Fruit fly (Drosophila melanogaster) whole organism, embryonic: ENCODE data around the gene CG33654.

Experiments used
- Asciz ChIP-seq: fragments of 200-800 bp; sonication (Bioruptor generic); optimal IDR thresholded peaks from 2 replicates; lab custom pipeline; 2017; ENCODE audit warnings: missing biosample characterization, mild to moderate bottlenecking, missing genetic modification characterization, missing genetic modification reagents
- Awh ChIP-seq: fragments of 200-800 bp; sonication (Bioruptor generic); IDR thresholded peaks from 2 replicates; pipeline ENCODE4, ENCODE4 v1.3.6; 2022; ENCODE audit warnings: missing biosample characterization, missing genetic modification characterization
- Bgb ChIP-seq: fragments of 200-800 bp; sonication (Bioruptor generic); IDR thresholded peaks from 2 replicates; pipeline ENCODE4 v1.3.6; 2022; ENCODE audit warnings: missing biosample characterization, missing genetic modification characterization; ENCODE audit not compliant: partially characterized antibody
- CG11085 ChIP-seq: fragments of 200-800 bp; sonication (Bioruptor generic); IDR thresholded peaks from 2 replicates; pipeline ENCODE4 v1.3.6; 2022; ENCODE audit warnings: missing biosample characterization, missing genetic modification characterization
- CG11093 ChIP-seq: fragments of 200-800 bp; sonication (Bioruptor generic); IDR thresholded peaks from 3 replicates; pipeline ENCODE4 v1.3.6; 2022; ENCODE audit warnings: missing biosample characterization, missing genetic modification characterization
- CG11456 ChIP-seq: fragments of 200-800 bp; sonication (Bioruptor generic); IDR thresholded peaks from 3 replicates; pipeline ENCODE4 v1.3.6; 2022; ENCODE audit warnings: missing biosample characterization, missing genetic modification characterization
- CG11560 ChIP-seq: fragments of 200-800 bp; sonication (Bioruptor generic); IDR thresholded peaks from 3 replicates; pipeline ENCODE4 v1.3.6; 2022; ENCODE audit warnings: missing biosample characterization, missing genetic modification characterization
- CG12219 ChIP-seq: fragments of 200-800 bp; sonication (Bioruptor generic); optimal IDR thresholded peaks from 3 replicates; lab custom pipeline; 2018; ENCODE audit warnings: missing biosample characterization, mild to moderate bottlenecking, missing genetic modification characterization
- CG12659 ChIP-seq: fragments of 200-800 bp; sonication (Bioruptor generic); optimal IDR thresholded peaks from 3 replicates; lab custom pipeline; 2017; ENCODE audit warnings: mild to moderate bottlenecking, missing biosample characterization, missing genetic modification reagents, missing genetic modification characterization
- CG12769 ChIP-seq: fragments of 200-800 bp; sonication (Bioruptor generic); optimal IDR thresholded peaks from 2 replicates; lab custom pipeline; 2019; ENCODE audit warnings: missing biosample characterization, mild to moderate bottlenecking, missing genetic modification characterization, moderate library complexity
- CG13123 ChIP-seq: fragments of 200-800 bp; sonication (Bioruptor generic); optimal IDR thresholded peaks from 2 replicates; lab custom pipeline; 2016; ENCODE audit warnings: missing biosample characterization, missing genetic modification characterization
- CG14667 ChIP-seq: fragments of 200-800 bp; sonication (Bioruptor generic); IDR thresholded peaks from 2 replicates; pipeline ENCODE4 v1.3.6; 2022; ENCODE audit warnings: missing biosample characterization, missing genetic modification characterization
- CG16863 ChIP-seq: fragments of 200-800 bp; sonication (Bioruptor generic); optimal IDR thresholded peaks from 3 replicates; lab custom pipeline; 2016; ENCODE audit warnings: missing biosample characterization, missing genetic modification characterization
- CG17802 ChIP-seq: fragments of 200-800 bp; sonication (Bioruptor generic); optimal IDR thresholded peaks from 2 replicates; lab custom pipeline; 2018; ENCODE audit warnings: missing biosample characterization, mild to moderate bottlenecking, missing genetic modification characterization, moderate library complexity
- CG18619 ChIP-seq: fragments of 200-800 bp; sonication (Bioruptor generic); optimal IDR thresholded peaks from 3 replicates; lab custom pipeline; 2017; ENCODE audit warnings: missing biosample characterization, mild to moderate bottlenecking, missing genetic modification characterization
- CG2199 ChIP-seq: fragments of 200-800 bp; sonication (Bioruptor generic); IDR thresholded peaks from 3 replicates; pipeline ENCODE4 v1.3.6; 2022; ENCODE audit warnings: missing biosample characterization, missing genetic modification characterization
- CG6254 ChIP-seq: fragments of 200-800 bp; sonication (Bioruptor generic); optimal IDR thresholded peaks from 3 replicates; lab custom pipeline; 2017; ENCODE audit warnings: mild to moderate bottlenecking, missing biosample characterization, missing genetic modification reagents, missing genetic modification characterization
- CG6765 ChIP-seq: fragments of 200-800 bp; sonication (Bioruptor generic); optimal IDR thresholded peaks from 3 replicates; lab custom pipeline; 2017; ENCODE audit warnings: missing biosample characterization, mild to moderate bottlenecking, missing genetic modification characterization
- CG6813 ChIP-seq: fragments of 200-800 bp; sonication (Bioruptor generic); optimal IDR thresholded peaks from 2 replicates; lab custom pipeline; 2017; ENCODE audit warnings: missing biosample characterization, missing genetic modification characterization, mild to moderate bottlenecking, moderate library complexity, missing genetic modification reagents
- CG8924 ChIP-seq: fragments of 200-800 bp; optimal IDR thresholded peaks from 3 replicates; lab custom pipeline; 2019; ENCODE audit warnings: missing biosample characterization, mild to moderate bottlenecking, missing genetic modification characterization, moderate library complexity
- CG9609 ChIP-seq: fragments of 200-800 bp; sonication (Bioruptor generic); optimal IDR thresholded peaks from 3 replicates; lab custom pipeline; 2016; ENCODE audit warnings: missing biosample characterization, missing genetic modification characterization
- Camta ChIP-seq: fragments of 200-800 bp; sonication (Bioruptor generic); optimal IDR thresholded peaks from 2 replicates; lab custom pipeline; 2016; ENCODE audit warnings: missing biosample characterization, missing genetic modification characterization
- Dek ChIP-seq: fragments of 200-800 bp; sonication (Bioruptor generic); optimal IDR thresholded peaks from 3 replicates; lab custom pipeline; 2019; ENCODE audit warnings: missing biosample characterization, mild to moderate bottlenecking, missing genetic modification characterization, moderate library complexity
- Doc2 ChIP-seq: fragments of 200-800 bp; sonication (Bioruptor generic); IDR thresholded peaks from 2 replicates; pipeline ENCODE4 v1.3.6; 2022; ENCODE audit warnings: missing biosample characterization, missing genetic modification characterization
- HHEX ChIP-seq: fragments of 200-800 bp; sonication (Bioruptor generic); optimal IDR thresholded peaks from 3 replicates; lab custom pipeline; 2017; ENCODE audit warnings: missing biosample characterization, mild to moderate bottlenecking, missing genetic modification characterization, missing genetic modification reagents
- HLH4C ChIP-seq: fragments of 200-800 bp; sonication (Bioruptor generic); IDR thresholded peaks from 3 replicates; pipeline ENCODE4 v1.3.6; 2022; ENCODE audit warnings: missing biosample characterization, missing genetic modification characterization; ENCODE audit not compliant: partially characterized antibody
- HmgD ChIP-seq: fragments of 200-800 bp; sonication (Bioruptor generic); optimal IDR thresholded peaks from 3 replicates; lab custom pipeline; 2016; ENCODE audit warnings: missing biosample characterization, missing genetic modification characterization
- Hmr ChIP-seq: fragments of 200-800 bp; sonication (Bioruptor generic); optimal IDR thresholded peaks from 3 replicates; lab custom pipeline; 2017; ENCODE audit warnings: mild to moderate bottlenecking, missing biosample characterization, missing genetic modification reagents, missing genetic modification characterization
- Hr3 ChIP-seq: fragments of 200-800 bp; sonication (Bioruptor generic); optimal IDR thresholded peaks from 3 replicates; lab custom pipeline; 2016; ENCODE audit warnings: missing biosample characterization, missing genetic modification characterization
- Lim3 ChIP-seq: fragments of 200-800 bp; sonication (Bioruptor generic); IDR thresholded peaks from 2 replicates; pipeline ENCODE4 v1.3.6; 2022; ENCODE audit warnings: missing biosample characterization, missing genetic modification characterization
- Oaz ChIP-seq: fragments of 200-800 bp; sonication (Bioruptor generic); IDR thresholded peaks from 2 replicates; pipeline ENCODE4 v1.3.6; 2022; ENCODE audit warnings: missing biosample characterization, missing genetic modification characterization
- Ptx1 ChIP-seq: fragments of 200-800 bp; sonication (Bioruptor generic); IDR thresholded peaks from 2 replicates; pipeline ENCODE4 v1.3.6; 2022; ENCODE audit warnings: missing biosample characterization, missing genetic modification characterization
- Sox102F ChIP-seq: fragments of 200-800 bp; sonication (Bioruptor generic); optimal IDR thresholded peaks from 2 replicates; lab custom pipeline; 2018; ENCODE audit warnings: missing biosample characterization, mild to moderate bottlenecking, missing genetic modification characterization, moderate library complexity
- Usf ChIP-seq: fragments of 200-800 bp; sonication (Bioruptor generic); optimal IDR thresholded peaks from 2 replicates; lab custom pipeline; 2017; ENCODE audit warnings: missing genotype, missing biosample characterization, missing genetic modification characterization
- aop ChIP-seq: fragments of 200-800 bp; sonication (Bioruptor generic); IDR thresholded peaks from 2 replicates; pipeline ENCODE4 v1.3.6; 2022; ENCODE audit warnings: missing biosample characterization, missing genetic modification characterization
- ato ChIP-seq: fragments of 200-800 bp; sonication (Bioruptor generic); IDR thresholded peaks from 2 replicates; pipeline ENCODE4 v1.3.6; 2022; ENCODE audit warnings: missing biosample characterization, missing genetic modification characterization; ENCODE audit not compliant: partially characterized antibody
- crc ChIP-seq: fragments of 200-800 bp; sonication (Bioruptor generic); optimal IDR thresholded peaks from 2 replicates; lab custom pipeline; 2016; ENCODE audit warnings: missing biosample characterization, missing genetic modification characterization
- dmrt99B ChIP-seq: fragments of 200-800 bp; sonication (Bioruptor generic); optimal IDR thresholded peaks from 2 replicates; lab custom pipeline; 2018; ENCODE audit warnings: missing biosample characterization, mild to moderate bottlenecking, missing genetic modification characterization, moderate library complexity
- ems ChIP-seq: fragments of 200-800 bp; sonication (Bioruptor generic); optimal IDR thresholded peaks from 3 replicates; lab custom pipeline; 2016; ENCODE audit warnings: missing biosample characterization, missing genetic modification characterization
- esg ChIP-seq: fragments of 200-800 bp; sonication (Bioruptor generic); conservative IDR thresholded peaks from 2 replicates; pipeline ENCODE4 v1.3.6; 2022; ENCODE audit warnings: missing biosample characterization, missing genetic modification characterization
- ind ChIP-seq: fragments of 200-800 bp; sonication (Bioruptor generic); optimal IDR thresholded peaks from 3 replicates; lab custom pipeline; 2016; ENCODE audit warnings: missing biosample characterization, missing genetic modification characterization
- kah ChIP-seq: fragments of 200-800 bp; sonication (Bioruptor generic); optimal IDR thresholded peaks from 2 replicates; lab custom pipeline; 2018; ENCODE audit warnings: missing biosample characterization, mild to moderate bottlenecking, missing genetic modification characterization
- lov ChIP-seq, 2 experiments: fragments of 200-800 bp in 1 of 2; fragments of >200 bp in 1 of 2; sonication (Bioruptor generic) in 1 of 2; IDR thresholded peaks in 1 of 2; optimal IDR thresholded peaks in 1 of 2; 2 replicates in 1 of 2; 3 replicates in 1 of 2; pipeline versions ENCODE4 v1.3.6 to Lab custom; 2017 to 2022; ENCODE audit warnings: missing biosample characterization in 1 of 2, missing genetic modification characterization in 1 of 2
- odd ChIP-seq: fragments of 200-800 bp; sonication (Bioruptor generic); optimal IDR thresholded peaks from 2 replicates; lab custom pipeline; 2017; ENCODE audit warnings: missing biosample characterization, mild to moderate bottlenecking, missing genetic modification characterization
- pzg ChIP-seq: fragments of 200-800 bp; sonication (Bioruptor generic); optimal IDR thresholded peaks from 3 replicates; lab custom pipeline; 2018; ENCODE audit warnings: missing biosample characterization, mild to moderate bottlenecking, missing genetic modification characterization, moderate library complexity
- sna ChIP-seq: fragments of 200-800 bp; sonication (Bioruptor generic); IDR thresholded peaks from 2 replicates; pipeline ENCODE4 v1.3.6; 2022; ENCODE audit warnings: missing biosample characterization, missing genetic modification characterization; ENCODE audit not compliant: partially characterized antibody
- twi ChIP-seq: fragments of 200-800 bp; optimal IDR thresholded peaks from 2 replicates; lab custom pipeline; 2019; ENCODE audit warnings: missing biosample characterization, mild to moderate bottlenecking, missing genetic modification characterization, moderate library complexity
- unpg ChIP-seq: fragments of 200-800 bp; sonication (Bioruptor generic); optimal IDR thresholded peaks from 3 replicates; lab custom pipeline; 2018; ENCODE audit warnings: missing biosample characterization, mild to moderate bottlenecking, missing genetic modification characterization, moderate library complexity

Gene CG33654

dm6 chr3R:9573812-9574587, 9.0 kb downstream of the CG33654 start, which contains the start of gene CG9399 (continued):
- TF ChIP-seq Hmr (GFP tag; lab: Kevin White, UChicago) (peak; percentile 97), Awh (peak; percentile 98), CG6254 (GFP tag; lab: Kevin White, UChicago) (peak; percentile 93), CG6813 (GFP tag; lab: Kevin White, UChicago) (peak; percentile 94), CG12769 (tag; lab: Kevin White, UChicago) (peak; percentile 86), sna (0 out of 2 replicates have a peak, but pooled peaks have one; percentile 33), Ptx1 (GFP tag; lab: Robert Waterston, UW) (peak; percentile 99), CG17802 (tag; lab: Kevin White, UChicago) (peak; percentile 84), Doc2 (GFP tag; lab: Robert Waterston, UW) (peak; percentile 85), CG8924 (peak; percentile 97), dmrt99B (tag; lab: Kevin White, UChicago) (peak; percentile 97), Lim3 (GFP tag; lab: Robert Waterston, UW) (peak; percentile 94), Bgb (GFP tag; lab: Robert Waterston, UW) (peak; percentile 65; the same call in 1 of the 2 replicates), CG13123 (peak; percentile 95), HHEX (GFP tag; lab: Kevin White, UChicago) (peak; percentile 95), HLH4C (GFP tag; lab: Robert Waterston, UW) (0 out of 3 replicates have a peak, but pooled peaks have one; percentile 38), Sox102F (GFP tag; lab: Kevin White, UChicago) (peak; percentile 99), CG12659 (GFP tag; lab: Kevin White, UChicago) (peak; percentile 99), aop (GFP tag; lab: Robert Waterston, UW) (peak; percentile 96), unpg (GFP tag; lab: Kevin White, UChicago) (peak; percentile 98), odd (GFP tag; lab: Kevin White, UChicago) (peak; percentile 94), Oaz (GFP tag; lab: Robert Waterston, UW) (peak; percentile 95), Usf (GFP tag; lab: Kevin White, UChicago) (peak; percentile 94), CG11093 (GFP tag; lab: Robert Waterston, UW) (peak; percentile 96), HmgD (GFP tag; lab: Kevin White, UChicago) (peak; percentile 30), CG14667 (GFP tag; lab: Robert Waterston, UW) (peak; percentile 98), Camta (GFP tag; lab: Kevin White, UChicago) (peak; percentile 90), ems (GFP tag; lab: Kevin White, UChicago) (peak; percentile 94), pzg (GFP tag; lab: Kevin White, UChicago) (peak; percentile 59), crc (GFP tag; lab: Kevin White, UChicago) (peak; percentile 86), CG9609 (GFP tag; lab: Kevin White, UChicago) (peak; percentile 94), CG2199 (GFP tag; lab: Robert Waterston, UW) (peak; percentile 96), Dek (tag; lab: Kevin White, UChicago) (peak; percentile 96), ind (GFP tag; lab: Kevin White, UChicago) (peak; percentile 97), esg (GFP tag; lab: Robert Waterston, UW) (peak; percentile 98), CG11085 (GFP tag; lab: Robert Waterston, UW) (peak; percentile 95), CG18619 (GFP tag; lab: Kevin White, UChicago) (peak; percentile 95), ato (no peak), twi (tag; lab: Kevin White, UChicago) (peak; percentile 92), CG16863 (GFP tag; lab: Kevin White, UChicago) (peak; percentile 93), kah (peak; percentile 88), CG11456 (peak; percentile 97), Asciz (GFP tag; lab: Kevin White, UChicago) (peak; percentile 89), CG11560 (tag; lab: Robert Waterston, UW) (peak; percentile 87), CG6765 (GFP tag; lab: Kevin White, UChicago) (peak; percentile 87), CG12219 (peak; percentile 90), Hr3 (GFP tag; lab: Kevin White, UChicago) (peak; percentile 98), lov (optimal IDR thresholded peaks at IDR 0.05; lab: Kevin White, UChicago) (no peak), lov (GFP tag; IDR thresholded peaks at IDR 0.05; lab: Robert Waterston, UW) (peak; percentile 98)
